Worm (Caenorhabditis elegans) whole organism, young adult: ENCODE data around the gene lys-7.

Source experiments
- D2030.7 ChIP-seq: fragments of 200-800 bp; sonication (Bioruptor generic); IDR thresholded peaks from 2 replicates; pipeline ENCODE4 v1.3.6; 2022; ENCODE audit warnings: missing genetic modification reagents, missing genetic modification characterization, missing compliant biosample characterization
- K11D2.4 ChIP-seq: fragments of 200-800 bp; sonication (Bioruptor generic); IDR thresholded peaks from 2 replicates; pipeline ENCODE4 v1.3.6; 2022; ENCODE audit warnings: missing genetic modification reagents, missing genetic modification characterization, missing compliant biosample characterization
- Y53F4B.3 ChIP-seq: fragments of 200-800 bp; sonication (Bioruptor generic); IDR thresholded peaks from 2 replicates; pipeline ENCODE4 v1.3.6; 2022; ENCODE audit warnings: missing genetic modification reagents, missing genetic modification characterization, missing compliant biosample characterization
- Y53G8AR.9 ChIP-seq: fragments of 200-800 bp; sonication (Bioruptor generic); conservative IDR thresholded peaks from 2 replicates; pipeline ENCODE4 v1.3.6; 2022; ENCODE audit warnings: missing genetic modification reagents, missing genetic modification characterization, missing compliant biosample characterization
- ZK185.1 ChIP-seq: sonication (generic microtip); optimal IDR thresholded peaks from 2 replicates; lab custom pipeline; 2016; ENCODE audit warnings: mild to moderate bottlenecking, missing genetic modification characterization, missing compliant biosample characterization; ENCODE audit not compliant: poor library complexity, severe bottlenecking
- aptf-2 ChIP-seq: fragments of 200-800 bp; sonication (Bioruptor generic); conservative IDR thresholded peaks from 2 replicates; pipeline ENCODE4 v1.3.6; 2022; ENCODE audit warnings: missing genetic modification reagents, missing genetic modification characterization, missing compliant biosample characterization
- aptf-3 ChIP-seq: fragments of 200-800 bp; sonication (Bioruptor generic); IDR thresholded peaks from 2 replicates; pipeline ENCODE4 v1.3.6; 2022; ENCODE audit warnings: missing genetic modification characterization, missing compliant biosample characterization
- bed-1 ChIP-seq: fragments of 200-800 bp; sonication (Bioruptor generic); IDR thresholded peaks from 2 replicates; pipeline ENCODE4 v1.3.6; 2022; ENCODE audit warnings: missing genetic modification reagents, missing genetic modification characterization, missing compliant biosample characterization
- bed-2 ChIP-seq: fragments of 200-800 bp; sonication (Bioruptor generic); IDR thresholded peaks from 2 replicates; pipeline ENCODE4 v1.3.6; 2022; ENCODE audit warnings: missing genetic modification reagents, missing genetic modification characterization, missing compliant biosample characterization
- ccch-3 ChIP-seq: fragments of 200-800 bp; sonication (Bioruptor generic); optimal IDR thresholded peaks from 2 replicates; lab custom pipeline; 2018; ENCODE audit warnings: mild to moderate bottlenecking, missing genetic modification characterization, missing compliant biosample characterization
- cebp-2 ChIP-seq: fragments of 200-800 bp; sonication (Bioruptor generic); IDR thresholded peaks from 2 replicates; pipeline ENCODE4 v1.3.6; 2022; ENCODE audit warnings: missing genetic modification characterization, missing compliant biosample characterization
- ceh-27 ChIP-seq: fragments of 200-800 bp; sonication (Bioruptor generic); optimal IDR thresholded peaks from 2 replicates; lab custom pipeline; 2018; ENCODE audit warnings: mild to moderate bottlenecking, missing genetic modification characterization, moderate library complexity, missing compliant biosample characterization
- efl-1 ChIP-seq: fragments of 150-350 bp; optimal IDR thresholded peaks from 2 replicates; lab custom pipeline; 2014; ENCODE audit warnings: missing biosample characterization, missing genetic modification reagents, missing genetic modification characterization
- egl-44 ChIP-seq: fragments of 200-800 bp; sonication (Bioruptor generic); IDR thresholded peaks from 2 replicates; pipeline ENCODE4 v1.3.6; 2022; ENCODE audit warnings: missing genetic modification reagents, missing genetic modification characterization, missing compliant biosample characterization
- egrh-3 ChIP-seq: fragments of 200-800 bp; sonication (Bioruptor generic); IDR thresholded peaks from 2 replicates; pipeline ENCODE4 v1.3.6; 2022; ENCODE audit warnings: missing genetic modification reagents, missing genetic modification characterization, missing compliant biosample characterization
- him-1 ChIP-seq: sonication (generic microtip); optimal IDR thresholded peaks from 2 replicates; lab custom pipeline; 2016; ENCODE audit warnings: missing genotype, missing genetic modification reagents, missing genetic modification characterization, missing compliant biosample characterization
- hrde-1 ChIP-seq: sonication (generic microtip); optimal IDR thresholded peaks from 2 replicates; lab custom pipeline; 2016; ENCODE audit warnings: missing genetic modification characterization, mild to moderate bottlenecking, missing compliant biosample characterization, moderate library complexity, missing genotype, missing genetic modification reagents, borderline replicate concordance
- hsf-1 ChIP-seq: fragments of 200-800 bp; sonication (Bioruptor generic); IDR thresholded peaks from 2 replicates; pipeline ENCODE4 v1.3.6; 2022; ENCODE audit warnings: missing genetic modification reagents, missing genetic modification characterization, missing compliant biosample characterization
- lin-26 ChIP-seq: fragments of 200-800 bp; sonication (Bioruptor generic); IDR thresholded peaks from 2 replicates; pipeline ENCODE4 v1.3.6; 2022; ENCODE audit warnings: missing genetic modification reagents, missing genetic modification characterization, missing compliant biosample characterization
- lin-54 ChIP-seq: fragments of 200-800 bp; sonication (Bioruptor generic); optimal IDR thresholded peaks from 2 replicates; lab custom pipeline; 2018; ENCODE audit warnings: mild to moderate bottlenecking, missing genetic modification characterization, missing compliant biosample characterization
- lsy-27 ChIP-seq: sonication (generic microtip); optimal IDR thresholded peaks from 2 replicates; lab custom pipeline; 2017; ENCODE audit warnings: missing genetic modification characterization, mild to moderate bottlenecking, missing compliant biosample characterization, antibody characterized with exemption, missing genotype, borderline replicate concordance; ENCODE audit not compliant: insufficient read depth
- madf-3 ChIP-seq: fragments of 200-800 bp; sonication (Bioruptor generic); IDR thresholded peaks from 2 replicates; pipeline ENCODE4 v1.3.6; 2022; ENCODE audit warnings: missing genetic modification reagents, missing genetic modification characterization, missing compliant biosample characterization
- madf-6 ChIP-seq: fragments of 200-800 bp; sonication (Bioruptor generic); IDR thresholded peaks from 2 replicates; pipeline ENCODE4 v1.3.6; 2022; ENCODE audit warnings: missing genetic modification reagents, missing genetic modification characterization, missing compliant biosample characterization
- mes-4 ChIP-seq: sonication (generic microtip); optimal IDR thresholded peaks from 2 replicates; lab custom pipeline; 2016; ENCODE audit warnings: missing genotype, missing genetic modification characterization, missing compliant biosample characterization
- nhr-120 ChIP-seq: fragments of 200-800 bp; sonication (Bioruptor generic); IDR thresholded peaks from 2 replicates; pipeline ENCODE4 v1.3.6; 2022; ENCODE audit warnings: missing genetic modification characterization, missing compliant biosample characterization
- nhr-90 ChIP-seq: sonication (generic microtip); optimal IDR thresholded peaks from 2 replicates; lab custom pipeline; 2016; ENCODE audit warnings: missing genotype, mild to moderate bottlenecking, missing genetic modification characterization, missing compliant biosample characterization
- tbp1 ChIP-seq: fragments of 200-800 bp; sonication (Bioruptor generic); optimal IDR thresholded peaks from 2 replicates; lab custom pipeline; 2018; ENCODE audit warnings: mild to moderate bottlenecking, missing genetic modification characterization, missing compliant biosample characterization
- tbx-9 ChIP-seq: sonication (generic microtip); optimal IDR thresholded peaks from 2 replicates; lab custom pipeline; 2016; ENCODE audit warnings: borderline replicate concordance, missing genetic modification characterization, inconsistent platforms, missing compliant biosample characterization

lys-7 gene

ce11 chrV:3449810-3450209 is 32.6 kb downstream of the lys-7 start:
- no peak for TF ChIP-seq mes-4 (tag; lab: Kevin White, UChicago)
- TF ChIP-seq tbx-9 (tag; lab: Kevin White, UChicago) = no peak
- no peak for TF ChIP-seq D2030.7 (GFP tag; lab: Robert Waterston, UW)
- no peak for TF ChIP-seq ceh-27 (GFP tag; lab: Kevin White, UChicago)
- no peak for TF ChIP-seq efl-1 (GFP tag; lab: Kevin White, UChicago)
- TF ChIP-seq nhr-120 (GFP tag; lab: Robert Waterston, UW) = no peak
- TF ChIP-seq him-1 (tag; lab: Kevin White, UChicago) = no peak
- no peak for TF ChIP-seq K11D2.4 (GFP tag; lab: Robert Waterston, UW)
- no peak for TF ChIP-seq hsf-1 (GFP tag; lab: Robert Waterston, UW)
- TF ChIP-seq aptf-3 (GFP tag; lab: Robert Waterston, UW) = no peak
- TF ChIP-seq nhr-90 (tag; lab: Kevin White, UChicago) = no peak
- no peak for TF ChIP-seq bed-2 (GFP tag; lab: Robert Waterston, UW)

- TF ChIP-seq Y53G8AR.9 (GFP tag; lab: Robert Waterston, UW) (no peak), lin-26 (GFP tag; lab: Robert Waterston, UW) (0 out of 2 replicates have a peak, but pooled peaks have one; percentile 45)
These were observed 37.1 kb downstream of the lys-7 start for ce11 chrV:3445090-3445832.

DNA sequence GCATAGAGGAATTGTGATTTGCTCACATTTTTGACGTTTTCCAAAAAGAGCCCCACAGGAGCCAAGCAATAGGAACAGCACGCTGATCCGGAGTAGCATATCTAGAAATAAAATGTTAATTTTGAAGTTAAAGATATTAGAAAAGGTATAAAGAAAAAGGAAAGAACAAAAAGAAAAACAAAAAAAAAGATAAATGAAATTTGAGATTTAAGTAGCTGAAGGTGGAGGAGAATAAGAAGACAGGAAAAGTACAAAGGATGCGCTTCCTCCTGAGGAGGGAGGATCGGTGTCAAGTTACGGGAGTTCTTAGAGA is 37.7 kb downstream of the lys-7 start, which contains the start of gene cfz-2:
Gene cfz-2 (minus strand): TSS at position 101 of the 313 bp plus-strand sequence.
- TF ChIP-seq ZK185.1 (tag; lab: Kevin White, UChicago) = no peak
- no peak for TF ChIP-seq cebp-2 (GFP tag; lab: Robert Waterston, UW)

DNA sequence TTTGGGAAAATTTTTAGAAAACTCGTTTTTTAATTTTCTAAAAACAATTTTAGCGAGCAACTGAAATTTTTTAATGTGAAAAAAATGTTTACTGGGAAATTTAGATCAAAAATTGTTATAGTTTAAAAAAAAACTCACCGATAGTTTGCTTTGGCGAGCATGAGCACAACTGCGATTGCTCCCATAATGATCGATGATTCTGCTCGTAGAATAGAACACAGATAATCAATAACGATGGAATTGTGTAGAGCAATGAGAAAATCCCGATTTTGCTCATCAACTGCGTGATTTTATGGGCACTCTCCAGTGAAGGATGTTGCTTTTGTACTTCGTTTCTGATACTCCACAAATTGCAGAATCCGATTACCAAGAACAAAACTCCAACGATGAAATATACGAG is 39.8 kb downstream of the lys-7 start:
- TF ChIP-seq ccch-3 (GFP tag; lab: Kevin White, UChicago) = no peak
- TF ChIP-seq bed-1 (GFP tag; lab: Robert Waterston, UW) = no peak
- TF ChIP-seq madf-6 (GFP tag; lab: Robert Waterston, UW) = no peak
- no peak for TF ChIP-seq mes-4 (tag; lab: Kevin White, UChicago)
- no peak for TF ChIP-seq egrh-3
- TF ChIP-seq lin-26 (GFP tag; lab: Robert Waterston, UW) = no peak
- TF ChIP-seq Y53F4B.3 (GFP tag; lab: Robert Waterston, UW) = no peak
- no peak for TF ChIP-seq aptf-2 (GFP tag; lab: Robert Waterston, UW)
- no peak for TF ChIP-seq tbp1 (GFP tag; lab: Kevin White, UChicago)
- TF ChIP-seq lsy-27 = no peak
- no peak for TF ChIP-seq lin-54
- TF ChIP-seq cebp-2 (GFP tag; lab: Robert Waterston, UW) = no peak
- TF ChIP-seq hrde-1 = no peak
- TF ChIP-seq egl-44 (GFP tag; lab: Robert Waterston, UW) = no peak

DNA sequence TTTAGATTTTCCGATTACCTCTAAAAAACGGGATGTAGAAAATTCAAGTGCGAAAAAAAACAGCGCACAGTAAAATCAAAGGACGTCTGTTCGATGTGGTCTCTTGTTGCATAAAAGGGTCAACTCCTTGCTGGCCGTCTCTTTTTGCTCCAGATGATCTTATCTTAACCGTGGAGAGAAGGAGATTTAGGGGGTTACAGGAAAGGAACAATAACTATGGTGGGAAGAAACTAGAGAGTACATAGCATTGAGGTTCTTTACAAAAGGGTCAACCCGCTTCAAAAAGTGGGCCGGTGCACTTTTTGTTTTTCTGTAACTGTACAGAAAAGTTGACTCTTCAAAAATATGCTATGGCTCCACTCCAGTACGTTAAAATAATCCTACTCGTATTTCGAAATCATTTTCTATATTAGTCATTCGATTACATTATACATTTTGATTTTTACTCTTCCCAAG is 50.8 kb downstream of the lys-7 start, which contains the start of the genes T20D4.19 and srj-9:
Gene T20D4.19 (minus strand): TSS at position 101 of the 456 bp plus-strand sequence.
Gene srj-9 (plus strand): TSS at position 406 of the 456 bp plus-strand sequence.
- TF ChIP-seq madf-3 = 0 out of 2 replicates have a peak, but pooled peaks have one; percentile 51
- TF ChIP-seq cebp-2 (GFP tag; lab: Robert Waterston, UW) = no peak
